Fruit fly (Drosophila melanogaster): ENCODE measurements around the gene CG7369.

CG7369 gene

DNA sequence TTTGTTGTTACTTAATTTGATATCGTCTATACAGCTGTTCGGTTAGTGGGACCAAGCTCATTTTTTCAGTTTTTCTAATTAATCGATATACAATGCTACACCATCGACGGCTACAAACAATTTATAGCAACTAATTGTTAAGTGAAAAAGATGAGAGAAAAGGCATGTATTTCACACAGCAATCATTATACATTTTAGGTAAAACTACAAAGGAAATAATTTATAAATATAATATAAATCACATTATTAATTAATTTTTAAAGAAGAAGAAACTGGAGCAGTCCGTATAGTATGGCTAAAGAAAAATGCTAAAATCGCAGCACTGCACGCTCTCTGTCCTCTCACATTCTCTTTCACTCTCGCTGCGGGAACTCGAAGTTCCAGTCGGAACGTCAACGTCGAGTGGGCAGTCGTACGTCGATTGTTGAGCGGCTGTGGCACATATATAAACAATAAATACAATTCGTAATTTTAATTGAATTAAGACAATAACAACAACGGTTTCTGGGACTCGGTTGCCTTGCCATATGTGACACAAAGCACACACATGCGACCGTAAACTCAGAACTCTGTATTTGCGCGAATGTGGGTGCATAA, 13.8 kb upstream of the CG7369 start, which contains the start of the genes CG14450 and CG11367 (continued):
- no peak for TF ChIP-seq CG17802 (tag; optimal IDR thresholded peaks at IDR 0.05)
- TF ChIP-seq CG14965 (GFP tag; optimal IDR thresholded peaks at IDR 0.05; ENCODE audit: borderline replicate concordance), result no peak
- TF ChIP-seq Usf (GFP tag; optimal IDR thresholded peaks at IDR 0.05), result no peak
- peak; percentile 81 for TF ChIP-seq Med (GFP tag)
- TF ChIP-seq ham (GFP tag; IDR thresholded peaks at IDR 0.05), result no peak
- no peak for TF ChIP-seq vvl (GFP tag; IDR thresholded peaks at IDR 0.05)
- no peak for TF ChIP-seq Hr51 (GFP tag; optimal IDR thresholded peaks at IDR 0.05)
- no peak for TF ChIP-seq CG10321 (GFP tag; IDR thresholded peaks at IDR 0.05)
- peak; percentile 44 for TF ChIP-seq YL-1 (GFP tag; optimal IDR thresholded peaks at IDR 0.05)
- peak; percentile 71 for TF ChIP-seq CG12769 (tag; optimal IDR thresholded peaks at IDR 0.05)
- TF ChIP-seq sob (GFP tag; IDR thresholded peaks at IDR 0.05), result no peak
- no peak for TF ChIP-seq Chrac-16 (GFP tag; optimal IDR thresholded peaks at IDR 0.05)
- no peak for TF ChIP-seq Mrtf (GFP tag; IDR thresholded peaks at IDR 0.05)
- peak; percentile 49 for TF ChIP-seq CoRest (tag; optimal IDR thresholded peaks at IDR 0.05)
- TF ChIP-seq HLH54F (GFP tag; optimal IDR thresholded peaks at IDR 0.05), result no peak
- no peak; the same call in 2 of the 3 replicates for TF ChIP-seq jigr1 (GFP tag; IDR thresholded peaks at IDR 0.05)
- no peak for TF ChIP-seq az2 (GFP tag; optimal IDR thresholded peaks at IDR 0.05)
- no peak for TF ChIP-seq da (GFP tag; optimal IDR thresholded peaks at IDR 0.05)
- peak; percentile 7 for TF ChIP-seq CG12104 (GFP tag; optimal IDR thresholded peaks at IDR 0.05)
- no peak for TF ChIP-seq Kr (GFP tag; optimal IDR thresholded peaks at IDR 0.05)
- TF ChIP-seq Awh (GFP tag; IDR thresholded peaks at IDR 0.05), result no peak
- TF ChIP-seq Optix (GFP tag; IDR thresholded peaks at IDR 0.05), result no peak
- no peak for TF ChIP-seq fd64A (GFP tag; optimal IDR thresholded peaks at IDR 0.05)
- no peak for TF ChIP-seq CG33557 (GFP tag; optimal IDR thresholded peaks at IDR 0.05)
- no peak for TF ChIP-seq CG11504 (tag; optimal IDR thresholded peaks at IDR 0.05)
- TF ChIP-seq gt (GFP tag; IDR thresholded peaks at IDR 0.05), result no peak
- TF ChIP-seq CG12155 (GFP tag; optimal IDR thresholded peaks at IDR 0.05), result peak; percentile 55
- TF ChIP-seq zfh1 (GFP tag; IDR thresholded peaks at IDR 0.05), result peak; percentile 18; the same call in 1 of the 3 replicates
- TF ChIP-seq CG15514 (GFP tag; optimal IDR thresholded peaks at IDR 0.05), result peak; percentile 84
- TF ChIP-seq peb (GFP tag; IDR thresholded peaks at IDR 0.05), result no peak
- no peak for TF ChIP-seq seq (GFP tag; IDR thresholded peaks at IDR 0.05)
- TF ChIP-seq CG13296 (GFP tag; optimal IDR thresholded peaks at IDR 0.05), result peak; percentile 20
- no peak for TF ChIP-seq tna (GFP tag; IDR thresholded peaks at IDR 0.05; ENCODE audit: partially characterized antibody)
- TF ChIP-seq CG13894 (tag; optimal IDR thresholded peaks at IDR 0.05), result peak; percentile 47
- no peak for TF ChIP-seq H15 (GFP tag; IDR thresholded peaks at IDR 0.05)
- peak; percentile 81 for TF ChIP-seq trem (tag; optimal IDR thresholded peaks at IDR 0.05)
- TF ChIP-seq Hr3 (GFP tag; optimal IDR thresholded peaks at IDR 0.05), result peak; percentile 31
- TF ChIP-seq Lim3 (GFP tag; IDR thresholded peaks at IDR 0.05), result no peak
- no peak for TF ChIP-seq gcm2 (GFP tag; optimal IDR thresholded peaks at IDR 0.05)
- peak; percentile 31 for TF ChIP-seq MTF-1 (GFP tag; optimal IDR thresholded peaks at IDR 0.05; ENCODE audit: borderline replicate concordance)
- no peak for TF ChIP-seq CG31365 (tag; optimal IDR thresholded peaks at IDR 0.05)
- TF ChIP-seq Dref (GFP tag; IDR thresholded peaks at IDR 0.05), result peak; percentile 61
- TF ChIP-seq Six4 (GFP tag; optimal IDR thresholded peaks at IDR 0.05), result peak; percentile 13
- no peak for TF ChIP-seq CG34422 (GFP tag; IDR thresholded peaks at IDR 0.05)
- no peak for TF ChIP-seq Hand (GFP tag; optimal IDR thresholded peaks at IDR 0.05)
- TF ChIP-seq otp (GFP tag; IDR thresholded peaks at IDR 0.05), result no peak
- peak; percentile 1 for TF ChIP-seq cad (GFP tag; optimal IDR thresholded peaks at IDR 0.05)
- no peak for TF ChIP-seq dysf (GFP tag; IDR thresholded peaks at IDR 0.05)
- no peak for TF ChIP-seq CG6254 (GFP tag; optimal IDR thresholded peaks at IDR 0.05)
- TF ChIP-seq CG14441 (GFP tag; IDR thresholded peaks at IDR 0.05), result no peak
- TF ChIP-seq kay (GFP tag; optimal IDR thresholded peaks at IDR 0.05), result no peak

Data from whole organism, embryonic.